Fruit fly (Drosophila melanogaster) whole organism, adult: Measurements from ENCODE around the gene Or67a.

Experiments
- CG11617 ChIP-seq: fragments of 200-800 bp; sonication (Bioruptor generic); optimal IDR thresholded peaks from 2 replicates; lab custom pipeline; 2017; ENCODE audit warnings: mild to moderate bottlenecking, missing biosample characterization, missing genetic modification reagents, missing genetic modification characterization
- CG12768 ChIP-seq: fragments of 200-800 bp; sonication (Bioruptor generic); optimal IDR thresholded peaks from 2 replicates; lab custom pipeline; 2017; ENCODE audit warnings: missing biosample characterization, missing genetic modification characterization, mild to moderate bottlenecking, moderate library complexity, missing genetic modification reagents
- CG14711 ChIP-seq: fragments of 200-800 bp; sonication (Bioruptor generic); optimal IDR thresholded peaks from 2 replicates; lab custom pipeline; 2018; ENCODE audit warnings: missing biosample characterization, mild to moderate bottlenecking, missing genetic modification characterization, moderate library complexity
- CG1620 ChIP-seq: fragments of 200-800 bp; sonication (Bioruptor generic); optimal IDR thresholded peaks from 2 replicates; lab custom pipeline; 2016; ENCODE audit warnings: missing biosample characterization, missing genetic modification characterization
- CG33017 ChIP-seq: fragments of 200-800 bp; sonication (Bioruptor generic); optimal IDR thresholded peaks from 2 replicates; lab custom pipeline; 2018; ENCODE audit warnings: missing biosample characterization, mild to moderate bottlenecking, missing genetic modification characterization, moderate library complexity
- CG5204 ChIP-seq: fragments of 200-800 bp; sonication (Bioruptor generic); optimal IDR thresholded peaks from 2 replicates; lab custom pipeline; 2016; ENCODE audit warnings: missing biosample characterization, missing genetic modification characterization
- CG7045 ChIP-seq: fragments of 200-800 bp; sonication (Bioruptor generic); optimal IDR thresholded peaks from 2 replicates; lab custom pipeline; 2017; ENCODE audit warnings: missing biosample characterization, mild to moderate bottlenecking, missing genetic modification characterization
- CG7101 ChIP-seq: fragments of 200-800 bp; sonication (Bioruptor generic); optimal IDR thresholded peaks from 2 replicates; lab custom pipeline; 2018; ENCODE audit warnings: missing biosample characterization, mild to moderate bottlenecking, missing genetic modification characterization, moderate library complexity
- Clk ChIP-seq: fragments of 200-800 bp; sonication (Bioruptor generic); optimal IDR thresholded peaks from 2 replicates; lab custom pipeline; 2017; ENCODE audit warnings: missing biosample characterization, missing genetic modification characterization
- Crg-1 ChIP-seq: fragments of 200-800 bp; sonication (Bioruptor generic); optimal IDR thresholded peaks from 2 replicates; lab custom pipeline; 2016; ENCODE audit warnings: missing biosample characterization, missing genetic modification characterization
- Hr96 ChIP-seq: fragments of 200-800 bp; sonication (Bioruptor generic); optimal IDR thresholded peaks from 2 replicates; lab custom pipeline; 2016; ENCODE audit warnings: missing biosample characterization, missing genetic modification characterization
- Mnt ChIP-seq: fragments of 200-800 bp; sonication (Bioruptor generic); optimal IDR thresholded peaks from 2 replicates; lab custom pipeline; 2016; ENCODE audit warnings: missing biosample characterization, mild to moderate bottlenecking, missing genetic modification characterization
- bab1 ChIP-seq: fragments of 200-800 bp; sonication (Bioruptor generic); optimal IDR thresholded peaks from 3 replicates; lab custom pipeline; 2019; ENCODE audit warnings: missing biosample characterization, mild to moderate bottlenecking, missing genetic modification characterization, moderate library complexity
- cic ChIP-seq: fragments of 200-800 bp; sonication (Bioruptor generic); optimal IDR thresholded peaks from 2 replicates; lab custom pipeline; 2017; ENCODE audit warnings: missing biosample characterization, mild to moderate bottlenecking, missing genetic modification characterization, moderate library complexity
- cnc ChIP-seq, 2 experiments: fragments of >200 bp; optimal IDR thresholded peaks; 2 replicates each; lab custom pipeline; 2017
- kay ChIP-seq: fragments of 200-800 bp; sonication (Bioruptor generic); peaks from one replicate; lab custom pipeline; 2016; ENCODE audit warnings: missing biosample characterization, missing genetic modification characterization, borderline replicate concordance
- ovo ChIP-seq: fragments of 200-800 bp; sonication (Bioruptor generic); optimal IDR thresholded peaks from 2 replicates; lab custom pipeline; 2016; ENCODE audit warnings: missing biosample characterization, missing genetic modification characterization
- pad ChIP-seq: fragments of 200-800 bp; sonication (Bioruptor generic); optimal IDR thresholded peaks from 3 replicates; lab custom pipeline; 2017; ENCODE audit warnings: missing biosample characterization, missing genetic modification characterization, mild to moderate bottlenecking, moderate library complexity, missing genetic modification reagents
- tj ChIP-seq: fragments of 200-800 bp; sonication (Bioruptor generic); optimal IDR thresholded peaks from 3 replicates; lab custom pipeline; 2017; ENCODE audit warnings: missing biosample characterization, mild to moderate bottlenecking, missing genetic modification characterization, moderate library complexity
- toe ChIP-seq: fragments of 200-800 bp; sonication (Bioruptor generic); optimal IDR thresholded peaks from 2 replicates; lab custom pipeline; 2016; ENCODE audit warnings: missing biosample characterization, missing genetic modification characterization

The Or67a gene

DNA sequence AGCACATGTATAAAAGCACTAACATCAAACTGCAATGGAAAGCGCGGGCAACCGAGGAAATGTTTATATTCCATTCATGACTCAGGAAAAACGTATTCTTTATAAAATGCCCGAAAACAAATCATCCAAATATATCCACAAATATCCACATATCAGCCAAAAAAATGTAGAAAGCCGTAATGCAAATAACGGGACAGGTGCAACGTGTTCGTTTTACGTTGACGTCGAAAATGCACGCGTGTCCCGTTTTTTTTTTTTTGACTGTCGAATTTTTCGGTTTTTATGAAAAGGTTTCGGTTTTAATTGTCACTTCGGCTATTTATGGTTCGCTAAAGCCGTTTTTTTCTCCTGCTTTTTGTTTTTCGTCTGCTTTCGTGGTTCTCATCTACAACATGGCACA is 24.3 kb upstream of the Or67a start:
- TF ChIP-seq ovo (GFP tag; lab: Kevin White, UChicago): peak; percentile 81
- TF ChIP-seq kay: no peak

DNA sequence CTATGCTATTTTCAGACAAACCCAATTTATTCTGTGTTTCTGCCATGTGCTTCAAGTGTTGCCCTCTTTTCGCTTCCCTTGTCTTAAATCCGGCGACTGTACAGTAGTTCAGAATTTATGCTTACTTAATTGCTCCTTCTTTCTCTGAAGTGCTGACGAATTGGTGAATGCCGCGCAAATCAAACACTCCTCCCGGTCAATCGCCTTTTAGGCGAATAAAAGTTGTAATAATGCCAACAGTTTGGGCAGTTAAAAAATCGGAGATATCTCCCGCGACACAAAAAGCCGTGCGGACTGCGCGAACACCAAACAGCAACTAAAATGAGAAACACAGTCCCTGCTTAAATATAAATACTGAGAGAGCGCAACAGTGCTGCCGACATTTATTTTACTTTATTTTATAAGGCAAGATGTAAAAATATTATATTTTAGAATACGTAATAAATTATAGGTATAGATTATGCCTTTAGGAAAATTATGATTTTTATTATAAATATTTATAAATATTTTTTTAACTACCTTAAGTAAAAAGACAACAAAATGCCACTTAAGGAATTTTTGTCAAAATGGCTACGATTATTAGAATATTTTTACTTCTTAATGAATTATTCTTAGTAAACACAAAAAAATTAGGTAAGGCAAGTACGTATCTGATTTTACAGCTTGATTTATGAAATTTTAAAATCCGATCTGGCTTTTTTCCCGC is 23.7 kb upstream of the Or67a start, which contains the start of gene path:
path (minus strand) TSS at position 322 of the 706 bp plus-strand sequence.
- no peak for TF ChIP-seq CG5204 (GFP tag; lab: Kevin White, UChicago)
- peak; percentile 42 for TF ChIP-seq CG7101 (tag; lab: Kevin White, UChicago)
- peak; percentile 48 for TF ChIP-seq CG14711 (tag; lab: Kevin White, UChicago)
- no peak for TF ChIP-seq cnc (optimal IDR thresholded peaks at IDR 0.05; lab: Kevin White, UChicago)
- peak; percentile 70 for TF ChIP-seq tj (GFP tag; lab: Kevin White, UChicago)
- TF ChIP-seq CG11617 (GFP tag; lab: Kevin White, UChicago): peak; percentile 42
- TF ChIP-seq Crg-1 (GFP tag; lab: Kevin White, UChicago): no peak
- peak; percentile 28 for TF ChIP-seq bab1 (GFP tag; lab: Kevin White, UChicago)
- TF ChIP-seq pad (GFP tag; lab: Kevin White, UChicago): no peak
- peak; percentile 19 for TF ChIP-seq CG33017 (tag; lab: Kevin White, UChicago)
- TF ChIP-seq CG12768 (GFP tag; lab: Kevin White, UChicago): peak; percentile 49
- TF ChIP-seq CG7045 (GFP tag; lab: Kevin White, UChicago): peak; percentile 25
- TF ChIP-seq Hr96 (GFP tag; lab: Kevin White, UChicago): peak; percentile 7
- TF ChIP-seq toe: no peak
- peak; percentile 53 for TF ChIP-seq CG1620 (GFP tag; lab: Kevin White, UChicago)
- no peak for TF ChIP-seq ovo (GFP tag; lab: Kevin White, UChicago)
- no peak for TF ChIP-seq Clk
- peak; percentile 11 for TF ChIP-seq cic (GFP tag; lab: Kevin White, UChicago)
- peak; percentile 39 for TF ChIP-seq kay
- peak; percentile 86 for TF ChIP-seq Mnt (GFP tag; lab: Kevin White, UChicago)

DNA sequence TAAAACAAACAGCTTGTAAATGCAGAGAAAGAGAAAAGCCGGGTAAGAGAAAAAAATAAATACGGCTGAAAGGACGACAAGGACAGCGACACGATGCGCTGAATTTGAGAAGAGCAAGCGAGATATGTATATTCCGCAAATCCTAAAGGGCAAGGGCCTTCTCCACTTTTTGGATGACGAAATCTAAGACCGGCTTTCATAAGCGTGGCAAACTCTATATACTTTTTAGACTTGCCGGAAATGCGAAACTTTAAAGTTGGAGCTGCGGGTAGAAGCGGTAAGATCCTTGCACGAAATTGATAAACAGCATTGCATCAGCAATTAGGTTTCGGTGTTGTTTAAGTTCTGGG is 23.2 kb upstream of the Or67a start:
- TF ChIP-seq pad (GFP tag; lab: Kevin White, UChicago) (no peak), tj (GFP tag; lab: Kevin White, UChicago) (peak; percentile 34)

DNA sequence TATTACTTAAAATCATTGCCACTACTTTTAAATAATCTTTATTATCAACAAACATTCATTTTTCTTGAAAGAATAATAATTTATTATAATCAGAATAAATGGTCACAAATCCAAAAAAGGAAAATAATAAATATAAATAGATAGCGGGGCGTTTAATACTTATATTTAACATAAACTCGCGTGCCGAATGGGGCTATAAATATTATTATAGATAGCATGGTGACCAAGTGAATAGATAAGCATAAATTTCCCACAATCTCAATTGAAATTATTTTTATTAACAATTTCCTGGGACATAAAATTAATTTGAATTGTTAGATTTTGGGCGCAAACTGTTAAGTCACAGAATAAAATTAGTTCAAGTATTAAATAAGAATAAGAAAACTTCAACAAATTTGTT is 22.4 kb upstream of the Or67a start:
- TF ChIP-seq kay (peak; percentile 41), CG14711 (tag; lab: Kevin White, UChicago) (no peak)

DNA sequence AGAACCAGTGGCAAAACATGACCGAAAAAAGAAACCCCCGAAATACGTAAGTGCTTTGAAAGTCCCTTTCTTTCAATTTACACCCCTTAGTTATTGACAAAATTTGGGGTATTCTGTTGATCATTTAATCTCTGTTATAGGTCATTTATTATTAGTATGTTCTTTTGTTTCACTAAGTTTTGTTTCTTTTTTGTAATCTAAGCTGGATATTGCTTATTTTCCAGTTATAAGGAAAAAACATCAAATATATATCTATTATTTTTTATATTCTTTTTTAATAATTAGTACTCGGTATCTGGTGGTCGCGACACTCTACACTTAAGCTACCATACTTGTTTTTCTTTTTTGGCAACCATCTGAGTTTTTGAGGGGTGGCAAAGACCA is 20.2 kb upstream of the Or67a start:
- peak; percentile 24 for TF ChIP-seq CG14711 (tag; lab: Kevin White, UChicago)
- TF ChIP-seq Clk: no peak

DNA sequence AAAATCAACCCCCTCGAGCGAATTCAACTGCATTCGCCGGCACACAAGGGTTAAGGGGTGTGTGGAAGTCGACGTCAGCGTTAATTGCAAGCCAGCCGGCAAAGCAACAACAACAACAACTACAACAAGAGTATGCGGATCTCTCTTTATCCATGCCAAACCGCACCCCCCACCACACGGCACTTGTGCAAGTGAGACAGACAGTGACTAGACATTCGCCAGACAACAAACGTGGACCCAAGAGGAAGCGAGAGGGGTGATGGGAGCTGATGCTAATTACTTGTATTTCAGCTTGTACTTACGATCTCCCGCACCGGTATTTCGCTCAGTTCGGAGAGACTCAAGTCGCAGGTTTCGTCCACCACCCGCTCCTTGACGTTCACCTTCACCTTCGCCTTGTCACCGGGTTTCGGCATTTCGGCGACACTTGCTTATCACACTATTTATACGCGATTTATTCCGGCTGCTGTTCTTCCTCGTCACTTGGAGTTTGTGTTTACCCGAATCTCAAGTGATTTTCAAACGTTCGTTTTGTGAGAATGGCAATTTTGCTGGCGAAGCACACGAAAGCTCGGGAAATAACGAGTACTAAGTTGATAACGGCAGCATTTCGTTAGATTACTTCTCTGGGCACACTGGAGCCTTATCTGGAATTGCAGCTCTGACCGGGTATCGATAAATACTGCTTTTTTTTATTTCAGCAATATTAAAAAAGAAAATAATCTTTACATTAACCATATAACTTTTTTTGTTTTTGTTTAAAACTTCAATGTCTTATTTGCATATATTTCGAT is 19.6 kb upstream of the Or67a start, which contains the start of gene CG3408:
CG3408 (minus strand) TSS at position 547 of the 794 bp plus-strand sequence.
- peak; percentile 84 for TF ChIP-seq pad (GFP tag; lab: Kevin White, UChicago)
- peak; percentile 76 for TF ChIP-seq Mnt (GFP tag; lab: Kevin White, UChicago)
- TF ChIP-seq CG11617 (GFP tag; lab: Kevin White, UChicago): no peak
- peak; percentile 97 for TF ChIP-seq tj (GFP tag; lab: Kevin White, UChicago)
- peak; percentile 33 for TF ChIP-seq Hr96 (GFP tag; lab: Kevin White, UChicago)
- TF ChIP-seq kay: no peak
- no peak for TF ChIP-seq CG1620 (GFP tag; lab: Kevin White, UChicago)
- TF ChIP-seq CG7045 (GFP tag; lab: Kevin White, UChicago): no peak
- peak; percentile 40 for TF ChIP-seq bab1 (GFP tag; lab: Kevin White, UChicago)
- peak; percentile 35 to 58 for TF ChIP-seq cnc (optimal IDR thresholded peaks at IDR 0.05; lab: Kevin White, UChicago)
- TF ChIP-seq CG33017 (tag; lab: Kevin White, UChicago): peak; percentile 19
- TF ChIP-seq ovo (GFP tag; lab: Kevin White, UChicago): peak; percentile 32
- TF ChIP-seq Clk: no peak
- TF ChIP-seq CG12768 (GFP tag; lab: Kevin White, UChicago): peak; percentile 33
- TF ChIP-seq CG14711 (tag; lab: Kevin White, UChicago): peak; percentile 29
- no peak for TF ChIP-seq toe
- TF ChIP-seq CG5204 (GFP tag; lab: Kevin White, UChicago): no peak
- peak; percentile 22 for TF ChIP-seq Crg-1 (GFP tag; lab: Kevin White, UChicago)
- TF ChIP-seq CG7101 (tag; lab: Kevin White, UChicago): no peak
- peak; percentile 61 for TF ChIP-seq cic (GFP tag; lab: Kevin White, UChicago)
